Fruit fly (Drosophila melanogaster): ENCODE measurements around the gene CG14829.

CG14829 gene

DNA sequence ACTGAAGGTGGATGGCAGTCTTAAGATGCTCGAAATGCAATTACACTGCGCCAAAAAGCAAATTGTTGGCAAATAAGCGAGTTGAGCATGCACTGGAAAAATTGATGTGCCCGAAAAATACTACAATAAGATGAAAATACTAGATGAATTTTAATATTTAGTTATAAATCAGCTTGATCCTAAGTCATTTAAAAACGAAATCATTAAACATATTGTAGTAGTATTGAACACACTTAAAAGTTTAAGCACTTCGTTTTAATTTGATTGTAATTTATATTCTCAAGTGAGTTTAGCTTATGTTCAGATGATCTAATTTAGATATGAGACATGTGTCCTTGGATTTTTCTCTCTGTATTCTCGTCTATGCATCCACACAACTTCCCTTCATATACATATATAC lies 24.5 kb upstream of the CG14829 start (continued):
- TF ChIP-seq CG14965 (GFP tag; optimal IDR thresholded peaks at IDR 0.05; ENCODE audit: borderline replicate concordance) = no peak
- no peak for TF ChIP-seq Fer1 (GFP tag; optimal IDR thresholded peaks at IDR 0.05)
- TF ChIP-seq Opbp (GFP tag; IDR thresholded peaks at IDR 0.05; ENCODE audit: partially characterized antibody) = no peak
- TF ChIP-seq ems (GFP tag; optimal IDR thresholded peaks at IDR 0.05) = peak; percentile 9
- no peak for TF ChIP-seq D19A (tag; optimal IDR thresholded peaks at IDR 0.05)
- no peak for TF ChIP-seq Neu2 (GFP tag; optimal IDR thresholded peaks at IDR 0.05; ENCODE audit: borderline replicate concordance)
- TF ChIP-seq lbe (GFP tag; optimal IDR thresholded peaks at IDR 0.05) = no peak
- no peak for TF ChIP-seq sr (GFP tag; IDR thresholded peaks at IDR 0.05)
- TF ChIP-seq CG4707 (GFP tag; optimal IDR thresholded peaks at IDR 0.05) = no peak
- 0 out of 3 replicates have a peak, but pooled peaks have one; percentile 19 for TF ChIP-seq row (GFP tag; IDR thresholded peaks at IDR 0.05)
- TF ChIP-seq CG12219 (GFP tag; optimal IDR thresholded peaks at IDR 0.05) = no peak
- TF ChIP-seq sob (GFP tag; IDR thresholded peaks at IDR 0.05) = 0 out of 2 replicates have a peak, but pooled peaks have one; percentile 17
- no peak for TF ChIP-seq Taf1 (GFP tag; IDR thresholded peaks at IDR 0.05)
- TF ChIP-seq CG8359 (GFP tag; optimal IDR thresholded peaks at IDR 0.05; ENCODE audit: borderline replicate concordance) = no peak
- TF ChIP-seq croc (GFP tag; conservative IDR thresholded peaks at IDR 0.05) = peak; percentile 15; the same call in 1 of the 3 replicates
- no peak for TF ChIP-seq kah (GFP tag; optimal IDR thresholded peaks at IDR 0.05)
- no peak for TF ChIP-seq zen (tag; optimal IDR thresholded peaks at IDR 0.05)
- TF ChIP-seq dati (GFP tag; IDR thresholded peaks at IDR 0.05) = no peak
- no peak for TF ChIP-seq Chrac-16 (GFP tag; optimal IDR thresholded peaks at IDR 0.05)
- no peak for TF ChIP-seq CG12391 (tag; optimal IDR thresholded peaks at IDR 0.05)
- TF ChIP-seq CG8388 (GFP tag; optimal IDR thresholded peaks at IDR 0.05) = no peak
- TF ChIP-seq Nf-YA (GFP tag; IDR thresholded peaks at IDR 0.05) = no peak
- TF ChIP-seq CG12659 (GFP tag; optimal IDR thresholded peaks at IDR 0.05) = no peak
- peak; percentile 40; the same call in 1 of the 2 replicates for TF ChIP-seq stc (GFP tag; IDR thresholded peaks at IDR 0.05)
- no peak for TF ChIP-seq CG32767 (GFP tag; IDR thresholded peaks at IDR 0.05)
- TF ChIP-seq Rx (GFP tag; IDR thresholded peaks at IDR 0.05) = no peak; the same call in 1 of the 2 replicates
- TF ChIP-seq CG10543 (GFP tag; optimal IDR thresholded peaks at IDR 0.05) = no peak
- TF ChIP-seq ewg (GFP tag; optimal IDR thresholded peaks at IDR 0.05) = no peak
- TF ChIP-seq Dref (GFP tag; IDR thresholded peaks at IDR 0.05) = no peak
- TF ChIP-seq Dip2 (GFP tag; IDR thresholded peaks at IDR 0.05) = no peak
- no peak for TF ChIP-seq CG11085 (GFP tag; IDR thresholded peaks at IDR 0.05)
- no peak; the same call in 1 of the 2 replicates for TF ChIP-seq CG14441 (GFP tag; IDR thresholded peaks at IDR 0.05)
- TF ChIP-seq CoRest (tag; optimal IDR thresholded peaks at IDR 0.05) = no peak
- TF ChIP-seq CG17359 (tag; optimal IDR thresholded peaks at IDR 0.05) = peak; percentile 56
- no peak for TF ChIP-seq odd (GFP tag; optimal IDR thresholded peaks at IDR 0.05)
- no peak for TF ChIP-seq mam (GFP tag; optimal IDR thresholded peaks at IDR 0.05)
- TF ChIP-seq ssp (GFP tag; IDR thresholded peaks at IDR 0.05) = peak; percentile 26; the same call in 1 of the 2 replicates
- TF ChIP-seq CG1603 (tag; optimal IDR thresholded peaks at IDR 0.05) = no peak
- no peak for TF ChIP-seq mirr (GFP tag; optimal IDR thresholded peaks at IDR 0.05)
- TF ChIP-seq bbx (GFP tag; IDR thresholded peaks at IDR 0.05; ENCODE audit: partially characterized antibody) = no peak
- no peak for TF ChIP-seq insv (GFP tag; optimal IDR thresholded peaks at IDR 0.05)
- no peak for TF ChIP-seq CG1233 (GFP tag; optimal IDR thresholded peaks at IDR 0.05)
- 0 out of 2 replicates have a peak, but pooled peaks have one; percentile 9 for TF ChIP-seq al (GFP tag; IDR thresholded peaks at IDR 0.05)
- TF ChIP-seq Side (GFP tag; optimal IDR thresholded peaks at IDR 0.05) = no peak
- no peak for TF ChIP-seq Xbp1 (GFP tag; optimal IDR thresholded peaks at IDR 0.05)
- TF ChIP-seq CG4424 (GFP tag; optimal IDR thresholded peaks at IDR 0.05) = peak; percentile 12
- TF ChIP-seq fd96Cb (tag; optimal IDR thresholded peaks at IDR 0.05) = peak; percentile 42
- peak; percentile 31 for TF ChIP-seq nmo (GFP tag; optimal IDR thresholded peaks at IDR 0.05)
- peak; percentile 74 for TF ChIP-seq CG11504 (tag; optimal IDR thresholded peaks at IDR 0.05)
- peak in 1 of 2 experiments; percentile 33 for TF ChIP-seq Hr51 (GFP tag; optimal IDR thresholded peaks at IDR 0.05)
